Fruit fly (Drosophila melanogaster) whole organism, embryonic: ENCODE results near the gene CG15461.

Experiments used
- CG1233 ChIP-seq: fragments of 200-800 bp; sonication (Bioruptor generic); optimal IDR thresholded peaks from 4 replicates; lab custom pipeline; 2018; ENCODE audit warnings: missing biosample characterization, mild to moderate bottlenecking, missing genetic modification characterization
- CG32767 ChIP-seq: fragments of 200-800 bp; sonication (Bioruptor generic); IDR thresholded peaks from 2 replicates; pipeline ENCODE4 v1.3.6; 2022; ENCODE audit warnings: missing biosample characterization, missing genetic modification characterization
- CG3407 ChIP-seq: fragments of 200-800 bp; sonication (Bioruptor generic); optimal IDR thresholded peaks from 2 replicates; lab custom pipeline; 2018; ENCODE audit warnings: missing biosample characterization, mild to moderate bottlenecking, missing genetic modification characterization
- CG6175 ChIP-seq: fragments of 200-800 bp; sonication (Bioruptor generic); IDR thresholded peaks from 3 replicates; pipeline ENCODE4 v1.3.6; 2022; ENCODE audit warnings: missing biosample characterization, missing genetic modification characterization
- da ChIP-seq: fragments of 200-800 bp; sonication (Bioruptor generic); optimal IDR thresholded peaks from 2 replicates; lab custom pipeline; 2016; ENCODE audit warnings: missing biosample characterization, missing genetic modification characterization
- sqz ChIP-seq: fragments of 200-800 bp; sonication (Bioruptor generic); optimal IDR thresholded peaks from 3 replicates; lab custom pipeline; 2018; ENCODE audit warnings: missing biosample characterization, mild to moderate bottlenecking, missing genetic modification characterization
- ssp ChIP-seq: fragments of 200-800 bp; sonication (Bioruptor generic); IDR thresholded peaks from 2 replicates; pipeline ENCODE4 v1.3.6; 2022; ENCODE audit warnings: missing biosample characterization, missing genetic modification characterization

DNA sequence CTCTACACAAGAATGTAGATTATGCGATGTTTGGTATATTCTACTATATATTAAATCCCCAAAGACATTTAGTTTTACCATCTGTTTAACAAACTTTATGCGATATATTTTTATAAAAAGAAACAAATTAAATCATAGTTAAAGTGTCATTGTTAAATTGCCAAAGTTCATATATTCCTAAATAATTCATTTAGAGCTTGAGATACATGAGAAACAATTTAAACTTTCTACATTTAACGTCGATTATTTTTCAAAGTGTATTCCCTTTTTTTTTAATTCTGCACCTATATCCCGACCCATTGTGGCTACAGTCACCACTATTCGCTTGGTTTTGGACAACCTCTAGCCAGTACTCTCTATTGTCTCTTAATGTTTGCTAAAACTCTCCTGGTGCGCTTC, 4.0 kb downstream of the CG15461 start:
- TF ChIP-seq ssp (no peak), sqz (GFP tag; lab: Kevin White, UChicago) (no peak), CG32767 (GFP tag; lab: Robert Waterston, UW) (no peak), CG3407 (no peak), da (no peak), CG6175 (GFP tag; lab: Robert Waterston, UW) (no peak), CG1233 (no peak)
